Worm (Caenorhabditis elegans): ENCODE measurements around the gene F48F7.6.

The F48F7.6 gene

ce11 chrX:13958451-13958850, 19.2 kb upstream of the F48F7.6 start:
- peak; percentile 90 for TF ChIP-seq pha-4 (tag; optimal IDR thresholded peaks at IDR 0.05)
- no peak for TF ChIP-seq nhr-43 (tag; optimal IDR thresholded peaks at IDR 0.05; ENCODE audit: poor library complexity, severe bottlenecking)

ce11 chrX:13959383-13959782, 18.2 kb upstream of the F48F7.6 start:
- TF ChIP-seq skn-1 (tag; optimal IDR thresholded peaks at IDR 0.05) (no peak), ceh-82 (tag; optimal IDR thresholded peaks at IDR 0.05) (no peak), elt-2 (tag; optimal IDR thresholded peaks at IDR 0.05) (peak; percentile 44), pqm-1 (tag; optimal IDR thresholded peaks at IDR 0.05) (peak; percentile 54), elt-3 (tag; optimal IDR thresholded peaks at IDR 0.05) (no peak)

- TF ChIP-seq pha-4 (tag; optimal IDR thresholded peaks at IDR 0.05): peak; percentile 57
- no peak for TF ChIP-seq nhr-25 (tag; optimal IDR thresholded peaks at IDR 0.05)
Measured at ce11 chrX:13959849-13960248, 17.8 kb upstream of the F48F7.6 start, which contains the start of gene syx-2. Gene syx-2 (plus strand): TSS chrX:13960149.

ce11 chrX:13963203-13963602, 14.4 kb upstream of the F48F7.6 start, which contains the start of gene F48F7.3:
Gene F48F7.3 (plus strand): TSS chrX:13963503.
- no peak for TF ChIP-seq elt-1 (tag; optimal IDR thresholded peaks at IDR 0.05)
- TF ChIP-seq lin-39 (tag; optimal IDR thresholded peaks at IDR 0.05): no peak
- no peak for TF ChIP-seq fkh-2 (tag; optimal IDR thresholded peaks at IDR 0.05)
- no peak for TF ChIP-seq R02D3.7 (tag; optimal IDR thresholded peaks at IDR 0.05)
- TF ChIP-seq nfya-1 (tag; optimal IDR thresholded peaks at IDR 0.05; ENCODE audit: insufficient read depth): no peak
- no peak for TF ChIP-seq eor-1 (tag; optimal IDR thresholded peaks at IDR 0.05)
- no peak for TF ChIP-seq nhr-11 (tag; optimal IDR thresholded peaks at IDR 0.05)
- TF ChIP-seq fkh-10 (GFP tag; optimal IDR thresholded peaks at IDR 0.05): no peak
- no peak for TF ChIP-seq nhr-77 (tag; optimal IDR thresholded peaks at IDR 0.05)
- TF ChIP-seq ama-1 (optimal IDR thresholded peaks at IDR 0.05): no peak
- no peak for TF ChIP-seq elt-3 (tag; optimal IDR thresholded peaks at IDR 0.05)
- no peak for TF ChIP-seq ZK546.5 (tag; optimal IDR thresholded peaks at IDR 0.05)
- TF ChIP-seq zag-1 (tag; optimal IDR thresholded peaks at IDR 0.05): no peak
- no peak for TF ChIP-seq nhr-28 (tag; optimal IDR thresholded peaks at IDR 0.05)
- no peak for TF ChIP-seq egl-5 (tag; optimal IDR thresholded peaks at IDR 0.05)
- TF ChIP-seq nhr-76 (tag; optimal IDR thresholded peaks at IDR 0.05): no peak
- no peak for TF ChIP-seq nhr-43 (tag; optimal IDR thresholded peaks at IDR 0.05; ENCODE audit: poor library complexity, severe bottlenecking)
- TF ChIP-seq hmg-11 (tag; optimal IDR thresholded peaks at IDR 0.05): no peak
- no peak for TF ChIP-seq unc-39 (tag; optimal IDR thresholded peaks at IDR 0.05)
- no peak for TF ChIP-seq unc-62 (GFP tag; optimal IDR thresholded peaks at IDR 0.05)

ce11 chrX:13968292-13968691, 9.3 kb upstream of the F48F7.6 start, which contains the start of gene pqn-39:
Gene pqn-39 (minus strand): TSS chrX:13968676.
- no peak for TF ChIP-seq ceh-82 (tag; optimal IDR thresholded peaks at IDR 0.05)
- TF ChIP-seq nhr-237 (tag; optimal IDR thresholded peaks at IDR 0.05): no peak
- TF ChIP-seq nhr-67 (tag; optimal IDR thresholded peaks at IDR 0.05): no peak
- no peak for TF ChIP-seq nhr-25 (tag; optimal IDR thresholded peaks at IDR 0.05)
- no peak for TF ChIP-seq egl-27 (tag; optimal IDR thresholded peaks at IDR 0.05)
- no peak for TF ChIP-seq unc-62 (GFP tag; optimal IDR thresholded peaks at IDR 0.05)
- TF ChIP-seq aly-2 (tag; optimal IDR thresholded peaks at IDR 0.05): no peak
- no peak for TF ChIP-seq R02D3.7 (tag; optimal IDR thresholded peaks at IDR 0.05)
- TF ChIP-seq fkh-10 (GFP tag; optimal IDR thresholded peaks at IDR 0.05): no peak
- TF ChIP-seq lin-39 (tag; optimal IDR thresholded peaks at IDR 0.05): no peak
- TF ChIP-seq pqm-1 (tag; optimal IDR thresholded peaks at IDR 0.05): no peak
- no peak for TF ChIP-seq nhr-12 (tag; optimal IDR thresholded peaks at IDR 0.05)
- no peak for TF ChIP-seq lin-15B (tag; optimal IDR thresholded peaks at IDR 0.05)
- TF ChIP-seq elt-2 (tag; optimal IDR thresholded peaks at IDR 0.05): no peak

ce11 chrX:13969257-13969968, 8.2 kb upstream of the F48F7.6 start:
- peak; percentile 31 for TF ChIP-seq nhr-23 (tag; optimal IDR thresholded peaks at IDR 0.05)
- TF ChIP-seq ceh-28 (tag; optimal IDR thresholded peaks at IDR 0.05): peak; percentile 62
- peak; percentile 63 for TF ChIP-seq nfya-1 (tag; optimal IDR thresholded peaks at IDR 0.05; ENCODE audit: insufficient read depth)
- TF ChIP-seq jun-1 (tag; optimal IDR thresholded peaks at IDR 0.05): peak; percentile 76
- TF ChIP-seq elt-1 (tag; optimal IDR thresholded peaks at IDR 0.05): peak; percentile 57
- TF ChIP-seq zag-1 (tag; optimal IDR thresholded peaks at IDR 0.05): no peak
- peak; percentile 95 for TF ChIP-seq hmg-11 (tag; optimal IDR thresholded peaks at IDR 0.05)
- peak; percentile 63 for TF ChIP-seq snpc-4 (tag; optimal IDR thresholded peaks at IDR 0.05)
- peak; percentile 48 for TF ChIP-seq egl-27 (tag; optimal IDR thresholded peaks at IDR 0.05)
- TF ChIP-seq fkh-2 (tag; optimal IDR thresholded peaks at IDR 0.05): peak; percentile 40
- TF ChIP-seq daf-12 (tag; optimal IDR thresholded peaks at IDR 0.05): no peak
- TF ChIP-seq pha-4 (tag; optimal IDR thresholded peaks at IDR 0.05): peak; percentile 90
- TF ChIP-seq nhr-12 (tag; optimal IDR thresholded peaks at IDR 0.05): no peak
- TF ChIP-seq ztf-11 (tag; optimal IDR thresholded peaks at IDR 0.05): no peak
- peak; percentile 20 for TF ChIP-seq lin-15B (tag; optimal IDR thresholded peaks at IDR 0.05)
- TF ChIP-seq ceh-9 (tag; optimal IDR thresholded peaks at IDR 0.05): no peak
- TF ChIP-seq nhr-76 (tag; optimal IDR thresholded peaks at IDR 0.05): no peak
- no peak for TF ChIP-seq fkh-10 (GFP tag; optimal IDR thresholded peaks at IDR 0.05)
- peak; percentile 48 for TF ChIP-seq ztf-4 (tag; optimal IDR thresholded peaks at IDR 0.05)
- TF ChIP-seq unc-62 (GFP tag; optimal IDR thresholded peaks at IDR 0.05): peak; percentile 79
- TF ChIP-seq lsy-12 (tag; optimal IDR thresholded peaks at IDR 0.05): peak; percentile 55
- TF ChIP-seq R02D3.7 (tag; optimal IDR thresholded peaks at IDR 0.05): peak; percentile 10

All from whole organism, L3 larva.